Worm (Caenorhabditis elegans): ENCODE data around the gene rbg-3.

DNA sequence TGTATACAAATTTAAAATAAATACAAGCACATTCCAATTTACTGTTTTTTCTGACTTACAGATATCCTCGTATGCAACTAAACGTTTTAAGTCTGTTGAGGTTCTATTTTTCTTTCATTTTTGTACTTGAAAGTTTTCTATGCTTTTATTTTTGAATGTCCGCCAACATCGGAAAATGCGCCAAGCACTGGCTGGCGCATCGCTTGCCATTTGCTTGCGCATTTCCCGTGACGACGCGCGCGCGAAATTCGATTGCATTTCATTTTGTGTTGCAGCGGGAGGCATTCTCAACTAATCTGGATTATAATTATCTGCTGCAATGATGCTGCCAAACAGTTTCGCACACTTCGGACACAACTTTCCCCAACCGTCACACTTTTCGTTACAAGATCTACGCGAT lies 2.8 kb downstream of the rbg-3 start, which contains the start of gene fbxl-2:
- TF ChIP-seq him-1 (tag; optimal IDR thresholded peaks at IDR 0.05) (peak; percentile 77), dao-5 (tag; optimal IDR thresholded peaks at IDR 0.05) (no peak)
